Worm (Caenorhabditis elegans): ENCODE measurements around the gene nhr-61.
"Not testable (repeated sequence)": the region's sequence is repeated elsewhere in the genome, so short reads cannot be mapped to it uniquely, and the experiment has no call there.

The nhr-61 gene

ce11 chrII:14866156-14866555 is 47.8 kb upstream of the nhr-61 start:
- TF ChIP-seq aha-1 (tag) (peak; percentile 65), unc-62 (GFP tag; optimal IDR thresholded peaks at IDR 0.05 in 1 of 2) (peak in 1 of 2 experiments; percentile 79), unc-62 (tag; optimal IDR thresholded peaks at IDR 0.05) (no peak), mxl-3 (GFP tag; optimal IDR thresholded peaks at IDR 0.05) (no peak)

- peak; percentile 23; the same call in 1 of the 2 replicates for TF ChIP-seq dmd-6 (GFP tag; IDR thresholded peaks at IDR 0.05)
- 0 out of 2 replicates have a peak, but pooled peaks have one; percentile 27 for TF ChIP-seq nhr-42 (GFP tag; IDR thresholded peaks at IDR 0.05)
Measured at ce11 chrII:14865152-14865551, 46.8 kb upstream of the nhr-61 start.

DNA sequence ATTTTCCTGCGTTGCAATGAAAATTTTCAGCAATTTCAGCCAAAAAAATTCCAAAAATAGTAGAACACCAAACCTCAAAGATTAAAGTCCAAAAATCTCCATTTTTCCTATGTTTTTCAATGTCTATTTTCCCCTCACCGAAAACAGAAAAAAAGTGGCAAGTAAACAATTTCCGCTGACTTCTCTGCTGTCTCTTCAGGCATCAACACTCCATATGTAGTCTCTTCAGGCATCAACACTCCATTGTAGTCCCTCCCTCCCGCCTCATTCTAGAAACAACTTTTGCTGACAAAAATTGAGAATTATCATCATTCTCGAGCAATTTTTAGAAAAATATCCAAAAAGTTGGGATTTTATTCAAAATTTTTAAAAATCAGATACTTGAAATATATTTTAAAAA is 46.0 kb upstream of the nhr-61 start:
- TF ChIP-seq dmd-6 (GFP tag; IDR thresholded peaks at IDR 0.05) (peak; percentile 27), daf-16 (tag; optimal IDR thresholded peaks at IDR 0.05) (peak; percentile 35), hmg-1.1 (GFP tag; IDR thresholded peaks at IDR 0.05) (peak; percentile 27; the same call in 1 of the 2 replicates)
- TF ChIP-seq daf-16 (GFP tag; optimal IDR thresholded peaks at IDR 0.05) = not testable (repeated sequence)

- TF ChIP-seq lin-29 (GFP tag; IDR thresholded peaks at IDR 0.05) (no peak), cey-2 (tag; optimal IDR thresholded peaks at IDR 0.05; ENCODE audit: borderline replicate concordance, insufficient read depth) (no peak), ztf-11 (tag; optimal IDR thresholded peaks at IDR 0.05) (no peak), F44E2.7 (GFP tag; IDR thresholded peaks at IDR 0.05) (no peak), mes-2 (tag; optimal IDR thresholded peaks at IDR 0.05; ENCODE audit: poor library complexity, severe bottlenecking) (peak; percentile 95), unc-130 (GFP tag; optimal IDR thresholded peaks at IDR 0.05) (peak; percentile 59), spr-3 (GFP tag; optimal IDR thresholded peaks at IDR 0.05) (no peak), lsy-2 (tag; optimal IDR thresholded peaks at IDR 0.05) (peak in 1 of 2 experiments; percentile 49), hif-1 (tag; optimal IDR thresholded peaks at IDR 0.05) (peak in 1 of 2 experiments; percentile 79), dpl-1 (GFP tag; optimal IDR thresholded peaks at IDR 0.05) (peak; percentile 88), vab-7 (GFP tag; IDR thresholded peaks at IDR 0.05) (0 out of 2 replicates have a peak, but pooled peaks have one; percentile 8), lin-13 (GFP tag; optimal IDR thresholded peaks at IDR 0.05) (no peak)
Measured at ce11 chrII:14856922-14857321, 38.6 kb upstream of the nhr-61 start, which contains the start of gene rbm-28. Gene rbm-28, plus strand, starts transcription at chrII:14857259.

- TF ChIP-seq mdl-1 (tag; optimal IDR thresholded peaks at IDR 0.05) = no peak
- TF ChIP-seq D1046.2 (GFP tag; IDR thresholded peaks at IDR 0.05) = no peak
- no peak for TF ChIP-seq F37D6.2 (tag; optimal IDR thresholded peaks at IDR 0.05)
- no peak for TF ChIP-seq gei-8 (GFP tag; optimal IDR thresholded peaks at IDR 0.05)
- TF ChIP-seq pqm-1 (tag; optimal IDR thresholded peaks at IDR 0.05) = no peak
- no peak for TF ChIP-seq Y48G9A.11 (GFP tag; IDR thresholded peaks at IDR 0.05)
- no peak for TF ChIP-seq ZK546.5 (tag; optimal IDR thresholded peaks at IDR 0.05)
Measured at ce11 chrII:14855229-14855628, 36.9 kb upstream of the nhr-61 start, which contains the start of gene R05H10.7. Gene R05H10.7, plus strand, starts transcription at chrII:14855529.

DNA sequence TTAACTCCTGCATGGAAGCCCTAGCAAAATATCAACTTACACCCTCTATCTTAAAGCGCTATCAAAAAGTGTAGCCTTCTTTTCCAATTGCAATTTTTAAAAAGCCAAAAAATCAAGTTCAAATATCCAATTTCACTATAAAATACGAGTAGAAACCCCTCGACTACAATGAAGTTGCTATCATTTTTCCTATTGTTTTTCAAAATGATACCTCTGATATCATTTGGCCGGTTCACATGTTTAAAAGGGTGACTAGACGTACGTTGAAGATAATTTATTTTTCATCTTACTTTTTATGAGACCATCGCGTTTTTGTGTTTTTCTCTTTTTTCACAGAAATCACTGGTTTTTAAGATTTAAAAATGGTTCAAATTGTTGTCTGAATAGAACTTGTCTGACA is 33.1 kb upstream of the nhr-61 start, which contains the start of gene R05H10.1:
Gene R05H10.1, plus strand, starts transcription at position 334 of the 400 bp plus-strand sequence.
- TF ChIP-seq ZK546.5 (tag; optimal IDR thresholded peaks at IDR 0.05) = no peak
- TF ChIP-seq dpl-1 (GFP tag; optimal IDR thresholded peaks at IDR 0.05) = no peak
- no peak for TF ChIP-seq arid-1 (GFP tag; conservative IDR thresholded peaks at IDR 0.05)
- no peak for TF ChIP-seq mes-2 (tag; optimal IDR thresholded peaks at IDR 0.05; ENCODE audit: poor library complexity, severe bottlenecking)
- TF ChIP-seq nhr-10 (tag; optimal IDR thresholded peaks at IDR 0.05) = no peak
- TF ChIP-seq ceh-82 (tag; optimal IDR thresholded peaks at IDR 0.05) = no peak
- TF ChIP-seq mdl-1 (tag; optimal IDR thresholded peaks at IDR 0.05) = peak in 1 of 2 experiments; percentile 0
- peak; percentile 91 for TF ChIP-seq nhr-28 (tag; optimal IDR thresholded peaks at IDR 0.05)
- TF ChIP-seq F49E8.2 (tag; optimal IDR thresholded peaks at IDR 0.05; ENCODE audit: borderline replicate concordance) = no peak

Data from whole organism, L4 larva.